Worm (Caenorhabditis elegans) whole organism, early embryonic: ENCODE measurements around the gene dct-6.

Experiments used
- B0310.2 ChIP-seq: sonication (generic microtip); optimal IDR thresholded peaks from 2 replicates; lab custom pipeline; 2016; ENCODE audit warnings: mild to moderate bottlenecking, missing genetic modification characterization, missing compliant biosample characterization
- F13C5.2 ChIP-seq: sonication (generic microtip); optimal IDR thresholded peaks from 2 replicates; lab custom pipeline; 2017; ENCODE audit warnings: mild to moderate bottlenecking, missing genetic modification characterization, inconsistent platforms, missing compliant biosample characterization
- aly-1 ChIP-seq: sonication (generic microtip); optimal IDR thresholded peaks from 2 replicates; lab custom pipeline; 2016; ENCODE audit warnings: missing genetic modification characterization, missing compliant biosample characterization
- ama-1 ChIP-seq: fragments of 150-350 bp; optimal IDR thresholded peaks from 2 replicates; lab custom pipeline; 2014
- ceh-13 ChIP-seq: fragments of 200-800 bp; sonication (Bioruptor generic); optimal IDR thresholded peaks from 2 replicates; lab custom pipeline; 2018; ENCODE audit warnings: mild to moderate bottlenecking, missing genetic modification characterization, missing compliant biosample characterization
- ceh-36 ChIP-seq: sonication (generic microtip); optimal IDR thresholded peaks from 2 replicates; lab custom pipeline; 2016; ENCODE audit warnings: missing genetic modification characterization, inconsistent platforms, missing compliant biosample characterization
- ets-7 ChIP-seq: sonication (generic microtip); optimal IDR thresholded peaks from 2 replicates; lab custom pipeline; 2016; ENCODE audit warnings: missing genotype, missing genetic modification characterization, missing compliant biosample characterization
- flt-1 ChIP-seq: fragments of 200-800 bp; sonication (Bioruptor generic); IDR thresholded peaks from 2 replicates; pipeline ENCODE4 v1.3.6; 2022; ENCODE audit warnings: missing genetic modification characterization, missing compliant biosample characterization
- hmbx-1 ChIP-seq: sonication (generic microtip); optimal IDR thresholded peaks from 2 replicates; lab custom pipeline; 2016; ENCODE audit warnings: mild to moderate bottlenecking, missing genetic modification characterization, missing compliant biosample characterization
- hmg-4 ChIP-seq: fragments of 200-800 bp; sonication (Bioruptor generic); optimal IDR thresholded peaks from 2 replicates; lab custom pipeline; 2018; ENCODE audit warnings: mild to moderate bottlenecking, missing genetic modification characterization, missing compliant biosample characterization
- hnd-1 ChIP-seq: sonication (generic microtip); optimal IDR thresholded peaks from 2 replicates; lab custom pipeline; 2016; ENCODE audit warnings: missing genetic modification characterization, missing compliant biosample characterization
- pes-1 ChIP-seq: fragments of 200-800 bp; sonication (Bioruptor generic); IDR thresholded peaks from 2 replicates; pipeline ENCODE4 v1.3.6; 2022; ENCODE audit warnings: missing genetic modification reagents, missing genetic modification characterization, missing compliant biosample characterization
- scrt-1 ChIP-seq: fragments of 200-800 bp; sonication (Bioruptor generic); IDR thresholded peaks from 2 replicates; pipeline ENCODE4 v1.3.6; 2022; ENCODE audit warnings: missing genetic modification characterization, missing compliant biosample characterization
- sea-1 ChIP-seq: fragments of 200-800 bp; sonication (Bioruptor generic); conservative IDR thresholded peaks from 2 replicates; pipeline ENCODE4 v1.3.6; 2022; ENCODE audit warnings: missing genetic modification characterization, missing compliant biosample characterization
- tbx-11 ChIP-seq: fragments of 200-800 bp; sonication (Bioruptor generic); IDR thresholded peaks from 2 replicates; pipeline ENCODE4 v1.3.6; 2022; ENCODE audit warnings: missing genetic modification characterization, missing compliant biosample characterization
- tbx-37 ChIP-seq: fragments of 200-800 bp; sonication (Bioruptor generic); conservative IDR thresholded peaks from 2 replicates; pipeline ENCODE4 v1.3.6; 2022; ENCODE audit warnings: missing genetic modification reagents, missing genetic modification characterization, missing compliant biosample characterization
- tra-4 ChIP-seq: sonication (generic microtip); optimal IDR thresholded peaks from 2 replicates; lab custom pipeline; 2017; ENCODE audit warnings: missing genetic modification characterization, missing compliant biosample characterization

dct-6 gene

ce11 chrIII:5965839-5966463, at the start of gene dct-6:
dct-6 (plus strand) TSS chrIII:5966413.
- TF ChIP-seq B0310.2 (tag; lab: Kevin White, UChicago): no peak
- no peak for TF ChIP-seq tra-4 (tag; lab: Kevin White, UChicago)
- TF ChIP-seq F13C5.2 (tag; lab: Kevin White, UChicago): no peak
- no peak for TF ChIP-seq flt-1 (GFP tag; lab: Robert Waterston, UW)
- TF ChIP-seq scrt-1 (GFP tag; lab: Robert Waterston, UW): no peak
- TF ChIP-seq ets-7 (tag; lab: Kevin White, UChicago): no peak
- TF ChIP-seq ceh-13 (GFP tag; lab: Kevin White, UChicago): no peak
- no peak for TF ChIP-seq sea-1 (GFP tag; lab: Robert Waterston, UW)
- TF ChIP-seq ama-1 (lab: Kevin White, UChicago): no peak
- no peak for TF ChIP-seq aly-1
- no peak for TF ChIP-seq hmbx-1
- TF ChIP-seq ceh-36: no peak
- no peak for TF ChIP-seq hnd-1
- no peak for TF ChIP-seq pes-1
- TF ChIP-seq tbx-37 (GFP tag; lab: Robert Waterston, UW): no peak
- TF ChIP-seq hmg-4: no peak
- TF ChIP-seq tbx-11 (GFP tag; lab: Robert Waterston, UW): no peak

- TF ChIP-seq sea-1 (GFP tag; lab: Robert Waterston, UW) (no peak), F13C5.2 (tag; lab: Kevin White, UChicago) (no peak), pes-1 (no peak), tbx-11 (GFP tag; lab: Robert Waterston, UW) (no peak), tbx-37 (GFP tag; lab: Robert Waterston, UW) (no peak), tra-4 (tag; lab: Kevin White, UChicago) (no peak), flt-1 (GFP tag; lab: Robert Waterston, UW) (no peak), ceh-36 (no peak), ceh-13 (GFP tag; lab: Kevin White, UChicago) (no peak), aly-1 (no peak), hmbx-1 (no peak), hmg-4 (no peak), B0310.2 (tag; lab: Kevin White, UChicago) (no peak), ama-1 (lab: Kevin White, UChicago) (no peak), scrt-1 (GFP tag; lab: Robert Waterston, UW) (no peak), ets-7 (tag; lab: Kevin White, UChicago) (no peak)
Observed at ce11 chrIII:5917365-5917958, 48.8 kb upstream of the dct-6 start.

- TF ChIP-seq flt-1 (GFP tag; lab: Robert Waterston, UW): no peak
- no peak for TF ChIP-seq hnd-1
- no peak for TF ChIP-seq tra-4 (tag; lab: Kevin White, UChicago)
- TF ChIP-seq B0310.2 (tag; lab: Kevin White, UChicago): no peak
- no peak for TF ChIP-seq ets-7 (tag; lab: Kevin White, UChicago)
- no peak for TF ChIP-seq tbx-11 (GFP tag; lab: Robert Waterston, UW)
- TF ChIP-seq sea-1 (GFP tag; lab: Robert Waterston, UW): no peak
- no peak for TF ChIP-seq ama-1 (lab: Kevin White, UChicago)
- no peak for TF ChIP-seq ceh-36
- TF ChIP-seq F13C5.2 (tag; lab: Kevin White, UChicago): no peak
- TF ChIP-seq tbx-37 (GFP tag; lab: Robert Waterston, UW): no peak
- TF ChIP-seq aly-1: no peak
- no peak for TF ChIP-seq pes-1
- no peak for TF ChIP-seq ceh-13 (GFP tag; lab: Kevin White, UChicago)
- no peak for TF ChIP-seq hmbx-1
- no peak for TF ChIP-seq scrt-1 (GFP tag; lab: Robert Waterston, UW)
Observed at ce11 chrIII:5919799-5920387, 46.3 kb upstream of the dct-6 start, which contains the start of the genes tdo-2 and C28H8.2. tdo-2 (minus strand) TSS chrIII:5919955. C28H8.2 (plus strand) TSS chrIII:5920322.

- TF ChIP-seq pes-1 (no peak), ama-1 (lab: Kevin White, UChicago) (no peak), aly-1 (no peak)
Observed at ce11 chrIII:5921067-5921678, 45.0 kb upstream of the dct-6 start.

- TF ChIP-seq ets-7 (tag; lab: Kevin White, UChicago) (no peak), tra-4 (tag; lab: Kevin White, UChicago) (no peak), tbx-11 (GFP tag; lab: Robert Waterston, UW) (no peak), flt-1 (GFP tag; lab: Robert Waterston, UW) (no peak), hmg-4 (no peak), aly-1 (no peak), pes-1 (no peak), ceh-13 (GFP tag; lab: Kevin White, UChicago) (no peak), hmbx-1 (no peak)
Observed at ce11 chrIII:5922236-5922635, 44.0 kb upstream of the dct-6 start.

ce11 chrIII:5925724-5926123, 40.5 kb upstream of the dct-6 start, which contains the start of the genes dnc-2 and bcl-7:
dnc-2 (minus strand) TSS chrIII:5925756.
bcl-7 (plus strand) TSS chrIII:5926086.
- TF ChIP-seq scrt-1 (GFP tag; lab: Robert Waterston, UW): no peak

- TF ChIP-seq flt-1 (GFP tag; lab: Robert Waterston, UW) (no peak), ceh-13 (GFP tag; lab: Kevin White, UChicago) (no peak), hnd-1 (no peak), ama-1 (lab: Kevin White, UChicago) (no peak), hmbx-1 (no peak), F13C5.2 (tag; lab: Kevin White, UChicago) (no peak), ceh-36 (no peak), tra-4 (tag; lab: Kevin White, UChicago) (no peak), B0310.2 (tag; lab: Kevin White, UChicago) (no peak), sea-1 (GFP tag; lab: Robert Waterston, UW) (no peak), hmg-4 (no peak)
Observed at ce11 chrIII:5930659-5931058, 35.6 kb upstream of the dct-6 start.
